Fruit fly (Drosophila melanogaster): Measurements from ENCODE around the gene mh.

- TF ChIP-seq ttk (optimal IDR thresholded peaks at IDR 0.05) = no peak
- no peak for TF ChIP-seq Myc (optimal IDR thresholded peaks at IDR 0.05)
- no peak for TF ChIP-seq insv (optimal IDR thresholded peaks at IDR 0.05)
These were observed 34.0 kb downstream of the mh start, which contains the start of gene Cngl for dm6 chrX:15441245-15441644.

Data from Kc167 (cell line).